Fruit fly (Drosophila melanogaster) whole organism, pupa: ENCODE measurements around the gene CG34384.

ENCODE experiments used
- CG10348 ChIP-seq: fragments of 200-800 bp; sonication (Bioruptor generic); IDR thresholded peaks from 2 replicates; pipeline ENCODE4 v1.3.6; 2022; ENCODE audit warnings: missing biosample characterization, missing genetic modification characterization
- CG12605 ChIP-seq: fragments of 200-800 bp; sonication (Bioruptor generic); IDR thresholded peaks from 2 replicates; pipeline ENCODE4 v1.3.6; 2022; ENCODE audit warnings: missing biosample characterization, missing genetic modification characterization
- CG13204 ChIP-seq: fragments of 200-800 bp; sonication (Bioruptor generic); optimal IDR thresholded peaks from 2 replicates; lab custom pipeline; 2018; ENCODE audit warnings: missing biosample characterization, mild to moderate bottlenecking, missing genetic modification characterization, moderate library complexity
- CG14655 ChIP-seq: fragments of 200-800 bp; sonication (Bioruptor generic); optimal IDR thresholded peaks from 3 replicates; lab custom pipeline; 2017; ENCODE audit warnings: mild to moderate bottlenecking, missing biosample characterization, missing genetic modification reagents, missing genetic modification characterization
- CG15710 ChIP-seq: fragments of 200-800 bp; sonication (Bioruptor generic); optimal IDR thresholded peaks from 2 replicates; lab custom pipeline; 2018; ENCODE audit warnings: missing biosample characterization, mild to moderate bottlenecking, missing genetic modification characterization, moderate library complexity
- CG17806 ChIP-seq: fragments of 200-800 bp; sonication (Bioruptor generic); optimal IDR thresholded peaks from 2 replicates; lab custom pipeline; 2018; ENCODE audit warnings: missing biosample characterization, mild to moderate bottlenecking, missing genetic modification characterization, moderate library complexity
- CG32121 ChIP-seq: fragments of 200-800 bp; sonication (Bioruptor generic); IDR thresholded peaks from 2 replicates; pipeline ENCODE4 v1.3.6; 2022; ENCODE audit warnings: missing biosample characterization, missing genetic modification characterization
- CG34367 ChIP-seq: fragments of 200-800 bp; sonication (Bioruptor generic); optimal IDR thresholded peaks from 2 replicates; lab custom pipeline; 2018; ENCODE audit warnings: missing biosample characterization, mild to moderate bottlenecking, missing genetic modification characterization
- CG4496 ChIP-seq: fragments of 200-800 bp; sonication (Bioruptor generic); IDR thresholded peaks from 3 replicates; pipeline ENCODE4 v1.3.6; 2022; ENCODE audit warnings: missing biosample characterization, missing genetic modification characterization
- CG8159 ChIP-seq: fragments of 200-800 bp; sonication (Bioruptor generic); optimal IDR thresholded peaks from 3 replicates; lab custom pipeline; 2018; ENCODE audit warnings: missing biosample characterization, mild to moderate bottlenecking, missing genetic modification characterization, moderate library complexity
- CG8301 ChIP-seq: fragments of 200-800 bp; sonication (Bioruptor generic); optimal IDR thresholded peaks from 2 replicates; lab custom pipeline; 2018; ENCODE audit warnings: missing biosample characterization, mild to moderate bottlenecking, missing genetic modification characterization
- CG9948 ChIP-seq: fragments of 200-800 bp; sonication (Bioruptor generic); optimal IDR thresholded peaks from 2 replicates; lab custom pipeline; 2018; ENCODE audit warnings: missing biosample characterization, mild to moderate bottlenecking, missing genetic modification characterization, moderate library complexity
- D1 ChIP-seq: fragments of 200-800 bp; sonication (Bioruptor generic); optimal IDR thresholded peaks from 2 replicates; lab custom pipeline; 2018; ENCODE audit warnings: missing biosample characterization, mild to moderate bottlenecking, missing genetic modification characterization, moderate library complexity
- EcR ChIP-seq: fragments of 200-800 bp; sonication (Bioruptor generic); optimal IDR thresholded peaks from 3 replicates; lab custom pipeline; 2019; ENCODE audit warnings: missing biosample characterization, missing genetic modification characterization, mild to moderate bottlenecking, moderate library complexity, missing genetic modification reagents
- Ets98B ChIP-seq: fragments of 200-800 bp; sonication (Bioruptor generic); IDR thresholded peaks from 2 replicates; pipeline ENCODE4 v1.3.6; 2022; ENCODE audit warnings: missing biosample characterization, missing genetic modification characterization
- Pif1A ChIP-seq: fragments of 200-800 bp; sonication (Bioruptor generic); optimal IDR thresholded peaks from 3 replicates; lab custom pipeline; 2016; ENCODE audit warnings: missing biosample characterization, missing genetic modification characterization
- Pif1B ChIP-seq: fragments of 200-800 bp; sonication (Bioruptor generic); optimal IDR thresholded peaks from 3 replicates; lab custom pipeline; 2016; ENCODE audit warnings: missing biosample characterization, missing genetic modification characterization
- Snoo ChIP-seq: fragments of 200-800 bp; sonication (Bioruptor generic); optimal IDR thresholded peaks from 3 replicates; lab custom pipeline; 2017; ENCODE audit warnings: missing biosample characterization, mild to moderate bottlenecking, missing genetic modification characterization, inconsistent platforms
- fd96Ca ChIP-seq: fragments of 200-800 bp; sonication (Bioruptor generic); IDR thresholded peaks from 3 replicates; pipeline ENCODE4 v1.3.6; 2022; ENCODE audit warnings: missing biosample characterization, missing genetic modification characterization
- gl ChIP-seq: fragments of 200-800 bp; sonication (Bioruptor generic); optimal IDR thresholded peaks from 2 replicates; lab custom pipeline; 2018; ENCODE audit warnings: missing biosample characterization, mild to moderate bottlenecking, missing genetic modification characterization
- rn ChIP-seq: fragments of 200-800 bp; sonication (Bioruptor generic); IDR thresholded peaks from 2 replicates; pipeline ENCODE4 v1.3.6; 2022; ENCODE audit warnings: missing biosample characterization, missing genetic modification characterization

CG34384 gene

DNA sequence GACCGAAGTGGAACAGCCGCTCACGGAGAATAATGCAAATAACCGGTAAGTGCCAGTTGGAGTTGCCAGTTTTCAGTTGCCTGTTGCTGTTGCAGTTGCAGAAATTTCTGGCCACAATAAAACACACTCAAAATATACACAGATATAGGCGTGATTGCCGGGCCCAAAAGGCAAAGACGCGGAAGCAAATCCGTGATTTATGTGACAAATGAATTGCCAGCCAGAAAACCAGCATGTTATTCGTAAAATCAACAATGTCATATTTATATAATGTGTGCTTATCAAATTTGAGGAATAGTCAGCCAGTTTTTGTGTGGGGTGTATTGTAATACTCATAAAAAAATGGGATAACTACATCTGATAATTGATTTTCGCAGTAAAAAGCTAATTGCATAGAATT, 80.4 kb downstream of the CG34384 start:
- TF ChIP-seq CG8159 (tag; lab: Kevin White, UChicago) (no peak), Ets98B (no peak), CG8301 (tag; lab: Kevin White, UChicago) (no peak), CG9948 (tag; lab: Kevin White, UChicago) (no peak), Snoo (no peak), rn (GFP tag; lab: Robert Waterston, UW) (no peak), D1 (tag; lab: Kevin White, UChicago) (no peak), CG14655 (GFP tag; lab: Kevin White, UChicago) (peak; percentile 18), CG13204 (GFP tag; lab: Kevin White, UChicago) (no peak), fd96Ca (GFP tag; lab: Robert Waterston, UW) (0 out of 3 replicates have a peak, but pooled peaks have one; percentile 42)

dm6 chr3R:7895457-7895856, 81.3 kb downstream of the CG34384 start:
- TF ChIP-seq Pif1B (GFP tag; lab: Kevin White, UChicago): peak; percentile 84
- peak; percentile 91 for TF ChIP-seq CG15710 (tag; lab: Kevin White, UChicago)
- TF ChIP-seq D1 (tag; lab: Kevin White, UChicago): peak; percentile 80
- peak; percentile 94 for TF ChIP-seq CG8301 (tag; lab: Kevin White, UChicago)
- TF ChIP-seq EcR (GFP tag; lab: Kevin White, UChicago): no peak
- peak; percentile 95 for TF ChIP-seq CG4496 (GFP tag; lab: Robert Waterston, UW)
- TF ChIP-seq Ets98B: peak; percentile 95
- peak; percentile 66 for TF ChIP-seq CG10348 (GFP tag; lab: Robert Waterston, UW)
- no peak for TF ChIP-seq CG14655 (GFP tag; lab: Kevin White, UChicago)
- TF ChIP-seq CG13204 (GFP tag; lab: Kevin White, UChicago): no peak
- TF ChIP-seq CG12605 (GFP tag; lab: Robert Waterston, UW): peak; percentile 94; the same call in 1 of the 2 replicates
- no peak for TF ChIP-seq CG34367 (tag; lab: Kevin White, UChicago)
- TF ChIP-seq CG9948 (tag; lab: Kevin White, UChicago): peak; percentile 86
- TF ChIP-seq rn (GFP tag; lab: Robert Waterston, UW): peak; percentile 83
- TF ChIP-seq Pif1A (GFP tag; lab: Kevin White, UChicago): peak; percentile 83
- peak; percentile 82 for TF ChIP-seq gl (tag; lab: Kevin White, UChicago)
- TF ChIP-seq fd96Ca (GFP tag; lab: Robert Waterston, UW): peak; percentile 80; the same call in 2 of the 3 replicates
- TF ChIP-seq CG32121: peak; percentile 95
- no peak for TF ChIP-seq Snoo
- peak; percentile 91 for TF ChIP-seq CG8159 (tag; lab: Kevin White, UChicago)
- TF ChIP-seq CG17806 (tag; lab: Kevin White, UChicago): peak; percentile 91

- TF ChIP-seq CG15710 (tag; lab: Kevin White, UChicago) (no peak), CG13204 (GFP tag; lab: Kevin White, UChicago) (no peak), fd96Ca (GFP tag; lab: Robert Waterston, UW) (no peak), Ets98B (no peak), CG4496 (GFP tag; lab: Robert Waterston, UW) (no peak), CG12605 (GFP tag; lab: Robert Waterston, UW) (no peak), CG32121 (no peak), CG9948 (tag; lab: Kevin White, UChicago) (no peak), CG34367 (tag; lab: Kevin White, UChicago) (no peak), EcR (GFP tag; lab: Kevin White, UChicago) (no peak), CG14655 (GFP tag; lab: Kevin White, UChicago) (no peak), Pif1B (GFP tag; lab: Kevin White, UChicago) (no peak), D1 (tag; lab: Kevin White, UChicago) (no peak), CG17806 (tag; lab: Kevin White, UChicago) (no peak), rn (GFP tag; lab: Robert Waterston, UW) (no peak), CG8159 (tag; lab: Kevin White, UChicago) (no peak), gl (tag; lab: Kevin White, UChicago) (no peak), Pif1A (GFP tag; lab: Kevin White, UChicago) (no peak)
Observed at dm6 chr3R:7899277-7899676, 85.1 kb downstream of the CG34384 start.

- TF ChIP-seq CG12605 (GFP tag; lab: Robert Waterston, UW) (no peak), CG32121 (no peak), CG10348 (GFP tag; lab: Robert Waterston, UW) (no peak), CG14655 (GFP tag; lab: Kevin White, UChicago) (no peak), fd96Ca (GFP tag; lab: Robert Waterston, UW) (no peak), CG8159 (tag; lab: Kevin White, UChicago) (no peak), CG9948 (tag; lab: Kevin White, UChicago) (no peak), Snoo (no peak), rn (GFP tag; lab: Robert Waterston, UW) (no peak)
Observed at dm6 chr3R:7902313-7902872, 88.2 kb downstream of the CG34384 start, which contains the start of gene mRpS9. mRpS9 (minus strand) TSS chr3R:7902667.
